Fruit fly (Drosophila melanogaster) S2 (cell line): ENCODE measurements around the gene JIL-1.
"Not testable (repeated sequence)": the region's sequence is repeated elsewhere in the genome, so short reads cannot be mapped to it uniquely, and the experiment has no call there.

Experiments
- CG8478 ChIP-seq: fragments of >200 bp; optimal IDR thresholded peaks from 2 replicates; lab custom pipeline; 2018
- CTCF ChIP-seq, 2 experiments: fragments of >200 bp; optimal IDR thresholded peaks; 2 replicates each; lab custom pipeline; 2018

The JIL-1 gene

DNA sequence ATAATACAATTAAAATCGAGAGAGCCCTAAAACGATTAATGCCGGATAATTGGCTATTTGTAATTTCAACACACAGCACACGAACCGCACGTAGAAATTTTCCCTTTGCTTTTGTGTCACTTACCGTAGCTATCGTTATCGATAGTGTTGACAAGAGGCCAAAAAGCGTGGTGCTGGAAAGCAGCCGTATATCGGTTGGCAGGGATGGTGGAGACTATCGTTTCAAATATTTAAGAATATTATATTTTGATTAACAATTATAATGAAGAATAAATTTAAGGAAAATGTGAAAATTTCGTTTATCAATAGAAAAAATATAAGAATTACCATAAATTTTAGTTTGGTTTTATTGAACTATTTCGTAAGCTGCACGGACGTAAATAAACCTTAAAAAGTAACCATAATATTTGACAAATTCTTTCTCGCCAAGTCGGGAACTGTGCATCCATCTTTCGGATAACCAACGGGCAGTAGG is at the start of gene JIL-1:
TSS of gene JIL-1 (minus strand) at position 148 of the 475 bp plus-strand sequence.
- TF ChIP-seq CTCF (optimal IDR thresholded peaks at IDR 0.05; lab: Kevin White, UChicago) (peak in 1 of 2 experiments; percentile 2), CG8478 (lab: Kevin White, UChicago) (no peak)

DNA sequence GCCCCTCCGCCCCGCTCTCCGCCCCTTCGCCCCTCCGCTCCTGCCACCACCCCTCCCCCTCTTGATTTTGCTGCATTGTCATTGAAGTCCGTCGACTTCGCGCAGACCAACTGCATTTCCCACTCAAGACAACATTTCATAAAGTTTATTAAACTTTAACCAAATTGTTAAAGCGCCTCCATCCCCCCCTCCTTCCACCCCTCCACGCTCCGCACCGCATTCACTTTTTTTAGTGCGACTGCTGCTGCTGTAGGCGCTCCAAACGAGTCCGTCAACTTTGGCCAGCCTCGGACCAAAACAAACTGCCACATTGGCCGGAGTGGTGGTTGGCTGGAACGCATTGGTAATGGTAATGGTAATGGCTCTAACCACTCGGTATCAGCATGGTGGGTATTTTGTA is 45.9 kb upstream of the JIL-1 start:
- no peak for TF ChIP-seq CTCF (optimal IDR thresholded peaks at IDR 0.05; lab: Kevin White, UChicago)

DNA sequence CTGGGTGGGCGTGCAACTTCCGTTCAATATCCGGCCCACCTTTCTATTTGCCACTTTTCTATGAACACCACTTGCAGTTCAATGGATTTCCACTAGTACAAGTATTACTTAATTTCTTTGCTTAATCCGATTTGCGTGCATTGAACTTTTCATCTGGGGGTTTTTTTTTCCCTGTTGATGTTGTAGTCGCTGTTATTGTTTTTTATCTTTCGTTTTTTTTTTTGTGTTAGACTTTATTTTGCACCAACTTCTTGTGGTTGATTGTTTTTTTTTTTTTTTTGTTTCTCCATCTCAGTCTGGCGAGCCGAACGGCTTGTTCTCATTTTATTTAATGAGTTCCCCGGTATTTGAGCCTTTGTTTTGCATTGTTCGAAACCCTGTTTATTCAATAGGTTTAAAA is 43.4 kb upstream of the JIL-1 start:
- TF ChIP-seq CTCF (optimal IDR thresholded peaks at IDR 0.05; lab: Kevin White, UChicago) (no peak), CG8478 (lab: Kevin White, UChicago) (no peak)

DNA sequence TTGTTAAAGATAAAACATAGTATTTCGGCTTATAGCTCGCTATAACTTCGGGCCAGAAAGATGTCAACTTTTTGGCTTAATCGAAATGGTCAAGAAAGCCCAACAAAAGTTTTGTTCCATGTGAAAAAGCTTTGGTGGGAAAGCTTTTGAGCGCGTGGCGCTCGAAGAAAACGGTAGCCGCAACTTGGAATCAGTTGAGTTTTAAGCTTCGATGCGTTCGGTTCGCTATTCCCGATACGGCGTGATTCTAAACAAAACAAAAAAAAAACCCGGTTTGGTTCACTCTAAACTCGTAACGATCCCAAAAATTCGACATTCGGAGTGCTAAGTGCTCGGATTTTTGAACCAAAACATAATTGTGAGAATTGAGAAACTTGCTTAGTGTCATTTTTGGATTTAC is 42.9 kb upstream of the JIL-1 start, which contains the start of gene IRSp53:
TSS of gene IRSp53 (plus strand) at position 204 of the 400 bp plus-strand sequence.
- TF ChIP-seq CG8478 (lab: Kevin White, UChicago) (no peak), CTCF (optimal IDR thresholded peaks at IDR 0.05; lab: Kevin White, UChicago) (no peak)

DNA sequence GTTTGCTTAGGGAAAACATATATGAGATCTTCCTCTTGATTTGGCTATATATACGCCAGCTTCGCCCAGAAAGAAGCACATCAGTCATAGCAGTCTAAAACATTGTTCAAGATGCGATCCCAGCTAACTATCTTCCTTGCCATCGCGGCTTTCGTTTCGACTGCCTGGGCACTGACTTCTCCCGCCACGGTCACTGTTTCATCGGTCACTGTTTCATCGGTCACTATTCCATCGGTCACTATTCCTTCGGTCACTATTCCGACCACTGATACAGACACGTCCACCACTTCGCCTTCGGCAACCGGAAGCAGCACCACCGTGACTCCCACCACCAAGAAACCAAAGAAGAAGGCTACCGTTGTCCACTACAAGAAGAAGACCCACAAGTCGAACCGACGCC is 41.9 kb upstream of the JIL-1 start, which contains the start of gene CG14143:
TSS of gene CG14143 (plus strand) at position 102 of the 400 bp plus-strand sequence.
- TF ChIP-seq CG8478 (lab: Kevin White, UChicago); CTCF (optimal IDR thresholded peaks at IDR 0.05; lab: Kevin White, UChicago): not testable (repeated sequence)

DNA sequence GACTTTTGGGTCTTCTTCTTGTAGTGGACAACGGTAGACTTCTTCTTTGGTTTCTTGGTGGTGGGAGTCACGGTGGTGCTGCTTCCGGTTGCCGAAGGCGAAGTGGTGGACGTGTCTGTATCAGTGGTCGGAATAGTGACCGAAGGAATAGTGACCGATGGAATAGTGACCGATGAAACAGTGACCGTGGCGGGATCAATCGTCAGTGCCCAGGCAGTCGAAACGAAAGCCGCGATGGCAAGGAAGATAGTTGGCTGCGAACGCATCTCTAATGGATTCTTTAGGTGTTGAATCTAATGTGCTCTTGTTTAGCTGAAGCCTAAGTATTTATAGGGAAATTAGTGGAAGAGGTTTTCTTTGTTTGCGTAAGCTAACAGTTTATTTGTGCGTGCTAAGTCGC is 39.1 kb upstream of the JIL-1 start, which contains the start of gene CG32074:
TSS of gene CG32074 (minus strand) at position 268 of the 400 bp plus-strand sequence.
- not testable (repeated sequence) for TF ChIP-seq CG8478 (lab: Kevin White, UChicago); CTCF (optimal IDR thresholded peaks at IDR 0.05; lab: Kevin White, UChicago)

DNA sequence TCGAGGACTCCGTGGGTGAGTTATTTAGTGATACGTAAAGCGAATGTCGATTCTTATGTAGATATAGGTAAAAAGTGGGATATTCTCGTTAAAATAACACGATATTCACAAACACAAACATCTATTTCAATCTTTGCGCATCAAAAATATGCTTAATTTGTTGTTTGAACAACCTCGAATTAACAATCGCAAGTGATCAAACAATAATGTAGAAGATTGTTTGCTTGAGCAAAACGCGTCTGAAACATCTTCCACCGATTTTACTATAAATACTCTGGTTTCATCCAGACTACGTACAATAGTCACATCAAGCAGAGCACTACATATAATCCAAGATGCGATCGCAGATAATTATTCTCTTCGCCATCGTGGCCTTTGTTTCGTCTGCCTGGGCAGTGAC is 37.5 kb upstream of the JIL-1 start, which contains the start of gene nol:
TSS of gene nol (plus strand) at position 301 of the 400 bp plus-strand sequence.
- TF ChIP-seq CG8478 (lab: Kevin White, UChicago) (no peak), CTCF (optimal IDR thresholded peaks at IDR 0.05; lab: Kevin White, UChicago) (no peak)

DNA sequence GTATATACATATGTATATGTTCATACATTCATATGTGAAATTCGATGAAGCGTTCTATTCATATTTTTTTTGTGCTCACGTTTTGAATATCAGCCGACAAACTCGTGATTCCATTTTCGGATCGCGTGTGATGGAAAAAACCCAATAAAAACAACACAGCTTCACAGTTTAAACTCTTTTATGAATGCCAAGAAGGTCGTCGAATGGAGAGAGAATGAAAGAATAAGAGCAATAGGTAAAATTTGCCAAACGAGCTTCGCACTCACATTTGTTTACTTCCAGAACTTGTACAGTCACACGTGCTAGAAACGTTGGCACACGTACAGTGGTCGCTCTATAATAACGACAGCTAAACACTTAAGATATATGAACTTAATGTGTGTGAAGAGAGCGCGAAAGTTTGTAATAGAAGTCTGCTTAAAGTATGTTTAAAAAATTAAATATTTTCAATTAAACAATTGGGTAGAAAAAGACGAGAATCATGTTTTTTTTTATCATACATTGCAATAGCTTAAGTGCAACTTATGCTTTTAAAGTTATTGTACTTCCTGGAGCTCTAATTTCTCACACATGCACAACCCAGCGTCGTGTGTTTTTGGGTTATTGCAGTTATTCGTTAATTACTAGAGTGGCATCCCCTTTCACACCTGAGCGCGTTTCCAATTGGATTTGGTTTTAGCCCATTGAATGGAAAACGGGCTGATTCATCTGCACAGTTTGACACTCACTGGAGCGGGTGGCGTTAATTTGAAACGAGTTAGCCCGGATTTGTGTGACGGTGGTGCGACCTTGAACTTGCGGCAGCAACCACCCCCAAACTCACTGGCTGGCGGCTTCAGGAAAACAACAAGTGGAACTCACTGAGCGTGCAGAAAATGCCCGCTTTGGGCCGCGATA is 32.9 kb upstream of the JIL-1 start:
- TF ChIP-seq CG8478 (lab: Kevin White, UChicago) = no peak
- TF ChIP-seq CTCF (optimal IDR thresholded peaks at IDR 0.05; lab: Kevin White, UChicago) = no peak

DNA sequence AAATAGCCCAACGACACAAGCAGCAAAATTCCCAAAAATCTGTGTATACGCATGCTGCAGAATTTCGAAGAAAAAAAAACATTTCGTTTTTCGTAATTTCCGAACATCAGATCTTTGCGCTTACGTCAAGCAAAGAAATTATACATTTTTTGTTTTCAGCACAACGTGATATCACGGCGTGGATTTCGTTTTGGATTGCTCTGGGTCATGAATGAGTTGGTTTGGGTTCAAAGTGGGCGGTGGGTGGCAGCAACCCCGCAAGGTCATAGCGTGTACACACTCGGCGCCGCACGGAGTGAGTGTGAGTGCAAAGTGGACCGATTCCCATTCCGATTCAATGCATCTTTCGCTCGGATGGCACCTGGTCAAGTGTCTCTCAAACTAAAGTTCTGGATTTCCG is 31.8 kb upstream of the JIL-1 start:
- no peak for TF ChIP-seq CTCF (optimal IDR thresholded peaks at IDR 0.05; lab: Kevin White, UChicago)
- no peak for TF ChIP-seq CG8478 (lab: Kevin White, UChicago)

DNA sequence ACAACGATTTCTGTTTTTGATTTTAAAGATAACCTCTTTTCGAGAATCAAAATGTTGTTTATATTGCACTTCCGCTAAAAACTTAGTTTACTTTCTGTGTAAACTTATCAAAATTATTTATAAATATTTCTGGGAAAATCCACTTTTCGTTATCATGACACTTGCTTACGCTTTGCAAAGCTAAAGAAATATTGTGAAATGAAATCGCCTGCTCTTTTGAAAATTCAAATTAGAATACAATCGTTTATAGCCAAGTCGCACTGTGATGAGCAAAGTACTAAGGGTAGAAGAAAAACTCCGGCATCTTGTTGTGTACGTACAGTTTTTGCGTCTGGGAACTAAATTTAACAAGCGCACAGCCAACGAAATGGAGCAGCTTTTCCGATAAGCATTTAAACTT is 31.4 kb upstream of the JIL-1 start:
- TF ChIP-seq CG8478 (lab: Kevin White, UChicago) = no peak
- no peak for TF ChIP-seq CTCF (optimal IDR thresholded peaks at IDR 0.05; lab: Kevin White, UChicago)

DNA sequence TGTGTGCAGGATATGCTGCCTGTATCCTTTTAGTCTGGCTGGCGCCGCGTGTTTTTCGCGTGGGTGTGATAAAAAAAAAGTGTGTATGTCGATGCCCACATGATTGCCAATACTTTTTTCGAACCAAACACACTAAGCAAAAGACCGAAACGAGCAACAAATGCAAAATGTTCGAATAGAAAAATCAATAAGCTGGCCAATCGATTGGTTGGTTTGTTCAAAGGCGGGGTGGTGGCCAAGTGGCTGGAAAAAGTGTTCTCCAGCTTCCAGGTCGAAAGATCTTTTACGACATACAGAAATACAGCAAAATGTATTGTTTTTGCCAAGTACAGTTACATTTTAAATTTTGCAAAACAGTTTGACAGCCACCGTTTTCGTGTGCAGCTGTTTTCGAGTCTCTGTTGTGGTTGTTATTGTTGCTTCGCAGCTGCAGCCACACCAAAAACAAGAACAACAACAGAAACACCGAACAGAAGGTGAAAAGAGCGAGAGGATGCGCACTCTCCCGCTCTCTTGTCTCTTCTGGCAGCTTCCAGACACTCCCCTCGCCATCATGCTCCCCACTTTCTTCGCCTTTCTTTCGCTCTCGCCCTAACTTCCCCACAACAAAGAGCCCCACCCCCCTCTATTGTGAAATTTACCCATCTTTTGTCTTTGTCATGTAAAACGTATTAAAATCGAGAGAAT is 30.7 kb upstream of the JIL-1 start:
- TF ChIP-seq CG8478 (lab: Kevin White, UChicago) = no peak
- TF ChIP-seq CTCF (optimal IDR thresholded peaks at IDR 0.05; lab: Kevin White, UChicago) = no peak

DNA sequence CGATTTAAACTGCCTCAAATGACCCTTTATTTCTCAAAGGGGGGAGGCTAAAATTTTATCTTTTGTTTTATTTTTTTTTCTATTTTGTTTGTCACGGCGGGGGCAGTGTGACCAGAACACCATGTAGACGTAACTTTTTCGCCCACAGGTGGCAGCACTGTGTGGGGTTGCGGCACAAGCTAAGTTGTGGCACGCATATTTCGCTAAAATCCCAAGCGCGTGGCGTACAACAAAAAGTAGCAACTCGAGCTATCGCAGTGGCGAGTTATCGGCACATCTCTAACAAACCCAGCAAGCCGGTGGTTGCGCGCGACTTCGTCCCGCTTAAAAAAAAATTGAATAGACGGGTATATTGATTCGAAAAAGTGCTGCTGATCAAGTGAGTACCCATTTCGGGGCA is 30.1 kb upstream of the JIL-1 start, which contains the start of the genes Ufd1 and NaPi-III:
TSS of gene Ufd1 (minus strand) at position 129 of the 400 bp plus-strand sequence.
TSS of gene NaPi-III (plus strand) at position 261 of the 400 bp plus-strand sequence.
- TF ChIP-seq CTCF (optimal IDR thresholded peaks at IDR 0.05; lab: Kevin White, UChicago) (peak; percentile 96), CG8478 (lab: Kevin White, UChicago) (no peak)

DNA sequence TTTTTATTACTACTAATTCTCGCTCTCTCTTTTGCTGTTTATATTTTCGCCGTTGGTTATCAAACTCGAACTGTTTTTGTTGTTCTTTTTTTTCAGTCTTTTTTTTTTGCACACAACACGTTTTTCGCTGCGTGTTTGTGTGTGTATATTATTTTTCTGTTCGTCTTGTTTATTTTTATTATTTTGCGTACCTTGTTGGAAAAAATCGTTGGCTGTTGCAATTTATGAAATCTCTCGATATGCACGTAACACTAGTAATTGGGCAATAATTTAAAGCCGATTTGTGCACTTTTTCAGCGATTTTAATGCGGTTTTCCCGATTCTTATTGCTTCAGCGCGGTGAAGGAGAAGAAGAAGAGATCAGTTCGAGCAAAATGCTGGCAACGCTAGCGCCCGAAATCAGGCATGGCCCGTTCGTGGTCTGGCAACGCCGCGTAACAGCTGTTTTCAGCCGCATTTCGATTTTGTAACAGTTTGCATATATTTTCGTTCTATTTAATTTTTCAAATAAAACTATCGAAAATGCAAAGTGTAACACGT is 27.5 kb upstream of the JIL-1 start, which contains the start of the genes FoxK and mRpL2:
TSS of gene FoxK (minus strand) at position 365 of the 540 bp plus-strand sequence.
TSS of gene mRpL2 (plus strand) at position 429 of the 540 bp plus-strand sequence.
- TF ChIP-seq CTCF (optimal IDR thresholded peaks at IDR 0.05; lab: Kevin White, UChicago) (peak; percentile 44 to 51), CG8478 (lab: Kevin White, UChicago) (no peak)

DNA sequence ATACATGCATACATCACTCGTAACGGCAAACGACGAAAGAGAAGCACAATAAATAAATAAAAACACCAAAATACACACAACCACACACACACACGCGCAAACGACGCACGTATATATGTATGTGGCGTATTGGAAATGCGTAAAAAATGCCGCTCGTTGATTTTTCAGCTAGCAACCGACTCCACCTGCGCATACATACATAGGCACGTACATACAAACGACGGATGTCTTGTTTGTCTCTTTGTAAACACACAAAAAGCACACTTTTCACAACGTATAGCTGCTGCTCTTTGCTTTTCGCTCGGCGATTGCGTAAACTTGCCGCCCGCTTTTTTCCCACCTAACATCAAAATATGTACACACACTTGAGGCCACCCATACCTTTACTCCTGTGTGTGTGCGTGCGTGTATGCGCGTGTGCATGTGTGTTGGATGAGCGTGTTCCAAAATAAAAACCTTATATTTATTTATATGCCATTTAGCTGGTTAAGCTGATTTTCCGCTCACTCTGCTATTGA is 27.0 kb upstream of the JIL-1 start:
- TF ChIP-seq CTCF (optimal IDR thresholded peaks at IDR 0.05; lab: Kevin White, UChicago) (no peak), CG8478 (lab: Kevin White, UChicago) (no peak)
